Fruit fly (Drosophila melanogaster): ENCODE results near the gene CG34345.

The CG34345 gene

dm6 chr2L:6595027-6595426 is 27.9 kb upstream of the CG34345 start (continued):
- TF ChIP-seq gem (tag; optimal IDR thresholded peaks at IDR 0.05): peak; percentile 82
- no peak for TF ChIP-seq Scr (GFP tag; IDR thresholded peaks at IDR 0.05; ENCODE audit: partially characterized antibody)
- peak; percentile 57 for TF ChIP-seq PHDP (tag; optimal IDR thresholded peaks at IDR 0.05)
- TF ChIP-seq grn (GFP tag; optimal IDR thresholded peaks at IDR 0.05): no peak
- no peak for TF ChIP-seq Med (GFP tag)
- TF ChIP-seq dmrt11E (tag; optimal IDR thresholded peaks at IDR 0.05): peak; percentile 61
- no peak for TF ChIP-seq cwo (GFP tag; optimal IDR thresholded peaks at IDR 0.05)
- TF ChIP-seq hkb (optimal IDR thresholded peaks at IDR 0.05): no peak
- no peak for TF ChIP-seq hkb (GFP tag; IDR thresholded peaks at IDR 0.05)
- peak; percentile 15 for TF ChIP-seq CG17385 (GFP tag; optimal IDR thresholded peaks at IDR 0.05)

dm6 chr2L:6601018-6601505 is 21.9 kb upstream of the CG34345 start, which contains the start of gene Dpp10:
TSS of gene Dpp10 (minus strand) at chr2L:6601068.
- TF ChIP-seq Oli (tag; optimal IDR thresholded peaks at IDR 0.05) (peak; percentile 87), Sry-β (GFP tag; optimal IDR thresholded peaks at IDR 0.05) (no peak), CG8765 (GFP tag; IDR thresholded peaks at IDR 0.05) (peak; percentile 77; the same call in 1 of the 2 replicates), CG11247 (GFP tag; IDR thresholded peaks at IDR 0.05) (peak; percentile 94), dimm (GFP tag; IDR thresholded peaks at IDR 0.05) (peak; percentile 84), BEAF-32 (GFP tag; optimal IDR thresholded peaks at IDR 0.05) (no peak), lab (GFP tag; optimal IDR thresholded peaks at IDR 0.05) (peak; percentile 97), slou (GFP tag; optimal IDR thresholded peaks at IDR 0.05) (peak; percentile 87), pros (GFP tag; optimal IDR thresholded peaks at IDR 0.05) (no peak), sna (GFP tag; IDR thresholded peaks at IDR 0.05; ENCODE audit: partially characterized antibody) (no peak), B-H1 (GFP tag; IDR thresholded peaks at IDR 0.05) (peak; percentile 92), Poxn (GFP tag; IDR thresholded peaks at IDR 0.05) (peak; percentile 95), CG2129 (GFP tag; IDR thresholded peaks at IDR 0.05; ENCODE audit: partially characterized antibody) (no peak), CG11696 (GFP tag; IDR thresholded peaks at IDR 0.05) (peak; percentile 79), grn (GFP tag; optimal IDR thresholded peaks at IDR 0.05) (peak; percentile 15), CG6654 (GFP tag; optimal IDR thresholded peaks at IDR 0.05) (peak; percentile 51), D (optimal IDR thresholded peaks at IDR 0.05) (no peak), D (GFP tag; optimal IDR thresholded peaks at IDR 0.05) (peak; percentile 42), wek (GFP tag; optimal IDR thresholded peaks at IDR 0.05) (peak; percentile 1), HmgD (GFP tag; optimal IDR thresholded peaks at IDR 0.05) (peak; percentile 25), fru (optimal IDR thresholded peaks at IDR 0.05) (no peak), CG4617 (GFP tag; optimal IDR thresholded peaks at IDR 0.05; ENCODE audit: borderline replicate concordance) (peak; percentile 55), pita (GFP tag; optimal IDR thresholded peaks at IDR 0.05) (no peak), HLH4C (GFP tag; IDR thresholded peaks at IDR 0.05; ENCODE audit: partially characterized antibody) (peak; percentile 35; the same call in 1 of the 3 replicates), CG17802 (tag; optimal IDR thresholded peaks at IDR 0.05) (peak; percentile 3), CG14667 (GFP tag; IDR thresholded peaks at IDR 0.05) (peak; percentile 94), tll (GFP tag; optimal IDR thresholded peaks at IDR 0.05) (no peak), CG31441 (GFP tag; IDR thresholded peaks at IDR 0.05) (peak; percentile 71; the same call in 1 of the 2 replicates), CG8388 (GFP tag; optimal IDR thresholded peaks at IDR 0.05) (peak; percentile 65), CG17186 (GFP tag; optimal IDR thresholded peaks at IDR 0.05) (no peak), Taf1 (GFP tag; IDR thresholded peaks at IDR 0.05) (peak; percentile 94), CG2199 (GFP tag; IDR thresholded peaks at IDR 0.05) (no peak; the same call in 2 of the 3 replicates), usp (GFP tag; optimal IDR thresholded peaks at IDR 0.05) (no peak), CG14014 (GFP tag; IDR thresholded peaks at IDR 0.05) (peak; percentile 98), Ssrp (tag; optimal IDR thresholded peaks at IDR 0.05) (peak; percentile 68), HLHmδ (GFP tag; optimal IDR thresholded peaks at IDR 0.05) (no peak), lmd (GFP tag; IDR thresholded peaks at IDR 0.05) (peak; percentile 95), ac (GFP tag; optimal IDR thresholded peaks at IDR 0.05) (no peak), Awh (GFP tag; IDR thresholded peaks at IDR 0.05) (peak; percentile 91), abd-A (tag; optimal IDR thresholded peaks at IDR 0.05) (peak; percentile 65)

All from whole organism, embryonic.